Worm (Caenorhabditis elegans) whole organism, young adult: Measurements from ENCODE around the gene igcm-4.
"Not testable (repeated sequence)": the region's sequence is repeated elsewhere in the genome, so short reads cannot be mapped to it uniquely, and the experiment has no call there.

Source experiments
- C17E4.6 ChIP-seq: fragments of 200-800 bp; sonication (Bioruptor generic); IDR thresholded peaks from 2 replicates; pipeline ENCODE4 v1.3.6; 2022; ENCODE audit warnings: missing genetic modification reagents, missing genetic modification characterization, missing compliant biosample characterization
- D2030.7 ChIP-seq: fragments of 200-800 bp; sonication (Bioruptor generic); IDR thresholded peaks from 2 replicates; pipeline ENCODE4 v1.3.6; 2022; ENCODE audit warnings: missing genetic modification reagents, missing genetic modification characterization, missing compliant biosample characterization
- F23B12.7 ChIP-seq: sonication (generic microtip); optimal IDR thresholded peaks from 2 replicates; lab custom pipeline; 2017; ENCODE audit warnings: missing genetic modification characterization, mild to moderate bottlenecking, missing compliant biosample characterization, antibody characterized with exemption, moderate library complexity; ENCODE audit not compliant: insufficient read depth
- F33H1.4 ChIP-seq: fragments of 200-800 bp; sonication (Bioruptor generic); IDR thresholded peaks from 2 replicates; pipeline ENCODE4 v1.3.6; 2022; ENCODE audit warnings: missing genetic modification reagents, missing genetic modification characterization, missing compliant biosample characterization
- F55B11.4 ChIP-seq: sonication (generic microtip); optimal IDR thresholded peaks from 2 replicates; lab custom pipeline; 2016; ENCODE audit warnings: missing compliant biosample characterization, missing genetic modification characterization, borderline replicate concordance; ENCODE audit not compliant: insufficient read depth
- Y53G8AR.9 ChIP-seq: fragments of 200-800 bp; sonication (Bioruptor generic); conservative IDR thresholded peaks from 2 replicates; pipeline ENCODE4 v1.3.6; 2022; ENCODE audit warnings: missing genetic modification reagents, missing genetic modification characterization, missing compliant biosample characterization
- Y67H2A.10 ChIP-seq: fragments of 200-800 bp; sonication (Bioruptor generic); conservative IDR thresholded peaks from 2 replicates; pipeline ENCODE4 v1.3.6; 2022; ENCODE audit warnings: missing genetic modification reagents, missing genetic modification characterization, missing compliant biosample characterization
- attf-3 ChIP-seq: fragments of 200-800 bp; sonication (Bioruptor generic); conservative IDR thresholded peaks from 2 replicates; pipeline ENCODE4 v1.3.6; 2022; ENCODE audit warnings: missing genetic modification reagents, missing genetic modification characterization, missing compliant biosample characterization
- attf-6 ChIP-seq: fragments of 200-800 bp; sonication (Bioruptor generic); IDR thresholded peaks from 2 replicates; pipeline ENCODE4 v1.3.6; 2022; ENCODE audit warnings: missing genetic modification reagents, missing genetic modification characterization, missing compliant biosample characterization
- dox-1 ChIP-seq: fragments of 200-800 bp; sonication (Bioruptor generic); IDR thresholded peaks from 2 replicates; pipeline ENCODE4 v1.3.6; 2022; ENCODE audit warnings: missing genetic modification reagents, missing genetic modification characterization, missing compliant biosample characterization
- efl-1 ChIP-seq: fragments of 150-350 bp; optimal IDR thresholded peaks from 2 replicates; lab custom pipeline; 2014; ENCODE audit warnings: missing biosample characterization, missing genetic modification reagents, missing genetic modification characterization
- egrh-3 ChIP-seq: fragments of 200-800 bp; sonication (Bioruptor generic); IDR thresholded peaks from 2 replicates; pipeline ENCODE4 v1.3.6; 2022; ENCODE audit warnings: missing genetic modification reagents, missing genetic modification characterization, missing compliant biosample characterization
- ets-4 ChIP-seq: fragments of 200-800 bp; sonication (Bioruptor generic); optimal IDR thresholded peaks from 2 replicates; lab custom pipeline; 2018; ENCODE audit warnings: mild to moderate bottlenecking, missing genetic modification characterization, missing compliant biosample characterization
- gei-17 ChIP-seq: fragments of 200-800 bp; sonication (Bioruptor generic); optimal IDR thresholded peaks from 2 replicates; lab custom pipeline; 2018; ENCODE audit warnings: mild to moderate bottlenecking, missing genetic modification characterization, missing compliant biosample characterization
- hlh-12 ChIP-seq: sonication (generic microtip); optimal IDR thresholded peaks from 2 replicates; lab custom pipeline; 2016; ENCODE audit warnings: missing genetic modification characterization, missing compliant biosample characterization
- hmg-1.2 ChIP-seq: fragments of 200-800 bp; sonication (Bioruptor generic); IDR thresholded peaks from 2 replicates; pipeline ENCODE4 v1.3.6; 2022; ENCODE audit warnings: missing genetic modification reagents, missing genetic modification characterization, missing compliant biosample characterization
- lin-35 ChIP-seq, 3 experiments: fragments of 150-350 bp in 2 of 3; sonication (generic microtip) in 1 of 3; optimal IDR thresholded peaks; 2 replicates each; lab custom pipeline; 2014 to 2018; ENCODE audit warnings: missing biosample characterization in 3 of 3, missing genetic modification characterization in 3 of 3, missing genetic modification reagents in 3 of 3
- lsl-1 ChIP-seq: fragments of 200-800 bp; sonication (Bioruptor generic); optimal IDR thresholded peaks from 2 replicates; lab custom pipeline; 2018; ENCODE audit warnings: mild to moderate bottlenecking, missing genetic modification characterization, moderate library complexity, missing compliant biosample characterization
- mxl-1 ChIP-seq: sonication (generic microtip); optimal IDR thresholded peaks from 2 replicates; lab custom pipeline; 2016; ENCODE audit warnings: missing genetic modification characterization, missing compliant biosample characterization
- pha-4 ChIP-seq: fragments of 150-350 bp; sonication (generic microtip); optimal IDR thresholded peaks from 2 replicates; lab custom pipeline; 2014; ENCODE audit warnings: missing biosample characterization, missing genetic modification reagents, missing genetic modification characterization
- rpc-1 ChIP-seq, 2 experiments: fragments of 150-350 bp in 1 of 2; sonication (generic microtip) in 1 of 2; optimal IDR thresholded peaks; 2 replicates each; lab custom pipeline; 2014 to 2018; ENCODE audit warnings: missing biosample characterization in 1 of 2, missing genetic modification characterization in 1 of 2, missing genetic modification reagents in 1 of 2, missing genotype in 1 of 2
- sdz-38 ChIP-seq: sonication (generic microtip); optimal IDR thresholded peaks from 2 replicates; lab custom pipeline; 2016; ENCODE audit warnings: missing genotype, missing genetic modification characterization, missing compliant biosample characterization
- snpc-4 ChIP-seq, 5 experiments: fragments of 150-350 bp in 1 of 5; sonication (generic microtip) in 4 of 5; optimal IDR thresholded peaks; 2 replicates each; lab custom pipeline; 2014 to 2018; ENCODE audit warnings: missing genetic modification characterization in 5 of 5, missing biosample characterization in 3 of 5, antibody characterized with exemption in 2 of 5, mild to moderate bottlenecking in 2 of 5, missing compliant biosample characterization in 2 of 5, missing genotype in 2 of 5, moderate library complexity in 2 of 5, missing genetic modification reagents in 1 of 5
- tbp1 ChIP-seq: fragments of 200-800 bp; sonication (Bioruptor generic); optimal IDR thresholded peaks from 2 replicates; lab custom pipeline; 2018; ENCODE audit warnings: mild to moderate bottlenecking, missing genetic modification characterization, missing compliant biosample characterization
- ztf-18 ChIP-seq: sonication (generic microtip); optimal IDR thresholded peaks from 2 replicates; lab custom pipeline; 2016; ENCODE audit warnings: missing genotype, mild to moderate bottlenecking, missing genetic modification characterization, missing compliant biosample characterization
- ztf-22 ChIP-seq: fragments of 200-800 bp; sonication (Bioruptor generic); optimal IDR thresholded peaks from 2 replicates; lab custom pipeline; 2018; ENCODE audit warnings: mild to moderate bottlenecking, missing genetic modification characterization, moderate library complexity, missing compliant biosample characterization
- ztf-25 ChIP-seq: fragments of 200-800 bp; sonication (Bioruptor generic); IDR thresholded peaks from 2 replicates; pipeline ENCODE4 v1.3.6; 2022; ENCODE audit warnings: missing genetic modification reagents, missing genetic modification characterization, missing compliant biosample characterization

Gene igcm-4

ce11 chrX:1994141-1994540 lies 52.0 kb downstream of the igcm-4 start:
- peak; percentile 54 for TF ChIP-seq tbp1 (GFP tag; lab: Kevin White, UChicago)
- TF ChIP-seq rpc-1 (optimal IDR thresholded peaks at IDR 0.05; lab: Kevin White, UChicago), result not testable (repeated sequence)
- TF ChIP-seq rpc-1 (tag; optimal IDR thresholded peaks at IDR 0.05; lab: Kevin White, UChicago), result peak; percentile 52

ce11 chrX:1990434-1990833 lies 55.7 kb downstream of the igcm-4 start, which contains the start of gene Y40A1A.2:
Gene Y40A1A.2, plus strand, starts transcription at chrX:1990734.
- TF ChIP-seq lsl-1, result no peak
- no peak for TF ChIP-seq attf-6 (GFP tag; lab: Robert Waterston, UW)
- TF ChIP-seq sdz-38 (tag; lab: Kevin White, UChicago), result no peak
- no peak for TF ChIP-seq Y53G8AR.9
- TF ChIP-seq attf-3 (GFP tag; lab: Robert Waterston, UW), result no peak
- no peak for TF ChIP-seq C17E4.6
- TF ChIP-seq hlh-12 (tag; lab: Kevin White, UChicago), result no peak
- TF ChIP-seq ztf-22, result no peak
- TF ChIP-seq pha-4 (tag; lab: Kevin White, UChicago), result no peak
- TF ChIP-seq ztf-25, result no peak
- TF ChIP-seq F23B12.7 (tag; lab: Kevin White, UChicago), result no peak
- no peak for TF ChIP-seq mxl-1
- TF ChIP-seq efl-1 (GFP tag; lab: Kevin White, UChicago), result no peak
- no peak for TF ChIP-seq Y67H2A.10 (GFP tag; lab: Robert Waterston, UW)
- TF ChIP-seq lin-35 (GFP tag; optimal IDR thresholded peaks at IDR 0.05; lab: Kevin White, UChicago), result no peak
- TF ChIP-seq F33H1.4 (GFP tag; lab: Robert Waterston, UW), result no peak
- TF ChIP-seq egrh-3 (GFP tag; lab: Robert Waterston, UW), result no peak
- no peak for TF ChIP-seq snpc-4 (GFP tag; optimal IDR thresholded peaks at IDR 0.05; lab: Kevin White, UChicago)
- TF ChIP-seq snpc-4 (tag; optimal IDR thresholded peaks at IDR 0.05; lab: Kevin White, UChicago), result no peak

- peak; percentile 58 for TF ChIP-seq gei-17
- no peak for TF ChIP-seq sdz-38 (tag; lab: Kevin White, UChicago)
- TF ChIP-seq F55B11.4 (tag; lab: Kevin White, UChicago), result no peak
- peak; percentile 48; the same call in 1 of the 2 replicates for TF ChIP-seq dox-1
- TF ChIP-seq D2030.7 (GFP tag; lab: Robert Waterston, UW), result 0 out of 2 replicates have a peak, but pooled peaks have one; percentile 17
- TF ChIP-seq ets-4 (GFP tag; lab: Kevin White, UChicago), result no peak
- TF ChIP-seq hmg-1.2, result peak; percentile 79
- no peak for TF ChIP-seq tbp1 (GFP tag; lab: Kevin White, UChicago)
- peak; percentile 2 for TF ChIP-seq efl-1 (GFP tag; lab: Kevin White, UChicago)
- no peak for TF ChIP-seq ztf-18 (tag; lab: Kevin White, UChicago)
These were observed 56.6 kb downstream of the igcm-4 start, which contains the start of gene meg-3 for ce11 chrX:1989576-1989975. Gene meg-3, minus strand, starts transcription at chrX:1989607.
